Fruit fly (Drosophila melanogaster): ENCODE measurements around the gene CG18789.

The CG18789 gene

DNA sequence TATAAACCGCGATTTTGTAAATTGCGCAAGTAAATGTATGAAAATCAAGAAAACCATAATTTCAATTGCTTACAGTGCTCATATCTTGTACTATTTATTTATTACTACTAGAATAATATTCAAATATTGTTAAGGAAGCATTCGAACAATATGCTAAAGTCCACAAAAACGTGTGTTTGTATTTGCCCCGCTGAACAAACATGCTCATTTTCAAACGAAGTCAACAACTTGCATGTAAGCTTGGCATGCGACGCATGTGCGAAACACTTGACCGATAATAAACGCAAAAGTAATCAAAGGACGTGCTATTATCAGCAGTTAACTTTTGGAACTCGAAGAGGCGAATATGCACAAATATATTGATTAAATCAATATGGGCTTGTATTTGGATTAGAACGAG lies 26.0 kb upstream of the CG18789 start (continued):
- TF ChIP-seq CrebB (tag; optimal IDR thresholded peaks at IDR 0.05) = peak; percentile 82
- peak; percentile 77 for TF ChIP-seq Sox102F (GFP tag; optimal IDR thresholded peaks at IDR 0.05)
- TF ChIP-seq NFAT (GFP tag; IDR thresholded peaks at IDR 0.05) = no peak
- no peak for TF ChIP-seq fd96Cb (tag; optimal IDR thresholded peaks at IDR 0.05)
- peak; percentile 75 for TF ChIP-seq CG15514 (GFP tag; optimal IDR thresholded peaks at IDR 0.05)
- TF ChIP-seq CG17612 (GFP tag; IDR thresholded peaks at IDR 0.05) = no peak
- TF ChIP-seq dimm (GFP tag; IDR thresholded peaks at IDR 0.05) = no peak
- TF ChIP-seq amos (GFP tag; IDR thresholded peaks at IDR 0.05; ENCODE audit: partially characterized antibody) = no peak
- TF ChIP-seq CG1024 (GFP tag; IDR thresholded peaks at IDR 0.05) = no peak
- TF ChIP-seq CG16813 (GFP tag; IDR thresholded peaks at IDR 0.05; ENCODE audit: partially characterized antibody) = no peak
- peak; percentile 22 for TF ChIP-seq CG1602 (GFP tag; optimal IDR thresholded peaks at IDR 0.05)
- no peak for TF ChIP-seq Doc2 (GFP tag; IDR thresholded peaks at IDR 0.05)
- peak; percentile 41 for TF ChIP-seq tap (tag; optimal IDR thresholded peaks at IDR 0.05)
- TF ChIP-seq HLH4C (GFP tag; IDR thresholded peaks at IDR 0.05; ENCODE audit: partially characterized antibody) = no peak
- TF ChIP-seq ato (GFP tag; IDR thresholded peaks at IDR 0.05; ENCODE audit: partially characterized antibody) = no peak
- TF ChIP-seq CG13894 (tag; optimal IDR thresholded peaks at IDR 0.05) = no peak
- TF ChIP-seq CG4282 (GFP tag; optimal IDR thresholded peaks at IDR 0.05) = no peak
- peak; percentile 70 for TF ChIP-seq CG10431 (GFP tag; optimal IDR thresholded peaks at IDR 0.05)
- TF ChIP-seq CG17361 (GFP tag; IDR thresholded peaks at IDR 0.05) = 0 out of 3 replicates have a peak, but pooled peaks have one; percentile 13
- no peak for TF ChIP-seq dati (GFP tag; IDR thresholded peaks at IDR 0.05)
- TF ChIP-seq nom (GFP tag; optimal IDR thresholded peaks at IDR 0.05) = no peak
- peak; percentile 60 for TF ChIP-seq HmgZ (tag; optimal IDR thresholded peaks at IDR 0.05)
- no peak; the same call in 1 of the 2 replicates for TF ChIP-seq CG31441 (GFP tag; IDR thresholded peaks at IDR 0.05)
- peak; percentile 61 for TF ChIP-seq CG17328 (GFP tag; IDR thresholded peaks at IDR 0.05)
- TF ChIP-seq CG8924 (tag; optimal IDR thresholded peaks at IDR 0.05) = peak; percentile 59
- TF ChIP-seq lov (optimal IDR thresholded peaks at IDR 0.05) = no peak
- no peak for TF ChIP-seq lov (GFP tag; IDR thresholded peaks at IDR 0.05)
- TF ChIP-seq cg (GFP tag; optimal IDR thresholded peaks at IDR 0.05) = no peak
- TF ChIP-seq Ravus (GFP tag; IDR thresholded peaks at IDR 0.05) = no peak
- TF ChIP-seq HHEX (GFP tag; optimal IDR thresholded peaks at IDR 0.05) = peak; percentile 77
- peak; percentile 48 for TF ChIP-seq Nf-YB (GFP tag; optimal IDR thresholded peaks at IDR 0.05)
- TF ChIP-seq Dfd (GFP tag; optimal IDR thresholded peaks at IDR 0.05) = no peak
- TF ChIP-seq Vsx1 (GFP tag; optimal IDR thresholded peaks at IDR 0.05) = peak; percentile 81
- no peak for TF ChIP-seq sqz (GFP tag; optimal IDR thresholded peaks at IDR 0.05)
- peak; percentile 94 for TF ChIP-seq Med (GFP tag)
- TF ChIP-seq CG14441 (GFP tag; IDR thresholded peaks at IDR 0.05) = no peak
- TF ChIP-seq CG12236 (GFP tag; optimal IDR thresholded peaks at IDR 0.05) = peak; percentile 63
- TF ChIP-seq CG10543 (GFP tag; optimal IDR thresholded peaks at IDR 0.05) = peak; percentile 80
- TF ChIP-seq p53 (GFP tag; optimal IDR thresholded peaks at IDR 0.05) = no peak
- TF ChIP-seq grau (tag; optimal IDR thresholded peaks at IDR 0.05) = peak; percentile 60
- peak; percentile 75 for TF ChIP-seq unpg (GFP tag; optimal IDR thresholded peaks at IDR 0.05)
- TF ChIP-seq Hr3 (GFP tag; optimal IDR thresholded peaks at IDR 0.05) = no peak
- TF ChIP-seq CG8290 (GFP tag; optimal IDR thresholded peaks at IDR 0.05) = no peak
- TF ChIP-seq CG8290 (tag; optimal IDR thresholded peaks at IDR 0.05) = peak; percentile 47 to 91
- peak; percentile 44 for TF ChIP-seq CG8089 (GFP tag; optimal IDR thresholded peaks at IDR 0.05)
- peak; percentile 25 for TF ChIP-seq CG4328 (GFP tag; optimal IDR thresholded peaks at IDR 0.05)
- TF ChIP-seq CG32767 (GFP tag; IDR thresholded peaks at IDR 0.05) = no peak
- TF ChIP-seq CG9817 (tag; optimal IDR thresholded peaks at IDR 0.05) = peak; percentile 29
- TF ChIP-seq Ptx1 (GFP tag; IDR thresholded peaks at IDR 0.05) = no peak
- no peak for TF ChIP-seq wor (GFP tag; IDR thresholded peaks at IDR 0.05)
- peak; percentile 17 for TF ChIP-seq Mes4 (GFP tag; optimal IDR thresholded peaks at IDR 0.05)
- peak; percentile 4 for TF ChIP-seq exex (tag; optimal IDR thresholded peaks at IDR 0.05)
